Fruit fly (Drosophila melanogaster) whole organism, embryonic: Measurements from ENCODE around the gene Sgsf.
A peak's percentile ranks its signal among the peaks of the same experiment; 100 is the strongest.

Experiments used
- Blimp-1 ChIP-seq: fragments of 200-800 bp; sonication (Bioruptor generic); optimal IDR thresholded peaks from 3 replicates; lab custom pipeline; 2018; ENCODE audit warnings: missing biosample characterization, missing genetic modification characterization, mild to moderate bottlenecking, moderate library complexity, missing genetic modification reagents
- CG11695 ChIP-seq: fragments of 200-800 bp; sonication (Bioruptor generic); IDR thresholded peaks from 3 replicates; pipeline ENCODE4 v1.3.6; 2022; ENCODE audit warnings: missing biosample characterization, missing genetic modification characterization
- CG12071 ChIP-seq: fragments of 200-800 bp; sonication (Bioruptor generic); optimal IDR thresholded peaks from 3 replicates; lab custom pipeline; 2018; ENCODE audit warnings: missing biosample characterization, mild to moderate bottlenecking, missing genetic modification characterization
- CG1233 ChIP-seq: fragments of 200-800 bp; sonication (Bioruptor generic); optimal IDR thresholded peaks from 4 replicates; lab custom pipeline; 2018; ENCODE audit warnings: missing biosample characterization, mild to moderate bottlenecking, missing genetic modification characterization
- CG13287 ChIP-seq: fragments of 200-800 bp; sonication (Bioruptor generic); IDR thresholded peaks from 2 replicates; pipeline ENCODE4 v1.3.6; 2022; ENCODE audit warnings: missing biosample characterization, missing genetic modification characterization; ENCODE audit not compliant: partially characterized antibody
- CG13894 ChIP-seq: fragments of 200-800 bp; sonication (Bioruptor generic); optimal IDR thresholded peaks from 3 replicates; lab custom pipeline; 2018; ENCODE audit warnings: missing biosample characterization, mild to moderate bottlenecking, missing genetic modification characterization, moderate library complexity
- CG15269 ChIP-seq: fragments of 200-800 bp; sonication (Bioruptor generic); optimal IDR thresholded peaks from 2 replicates; lab custom pipeline; 2018; ENCODE audit warnings: missing biosample characterization, mild to moderate bottlenecking, missing genetic modification characterization, moderate library complexity
- CG15479 ChIP-seq: fragments of 200-800 bp; sonication (Bioruptor generic); optimal IDR thresholded peaks from 3 replicates; lab custom pipeline; 2019; ENCODE audit warnings: missing biosample characterization, mild to moderate bottlenecking, missing genetic modification characterization, moderate library complexity
- CG16863 ChIP-seq: fragments of 200-800 bp; sonication (Bioruptor generic); optimal IDR thresholded peaks from 3 replicates; lab custom pipeline; 2016; ENCODE audit warnings: missing biosample characterization, missing genetic modification characterization
- CG17186 ChIP-seq: fragments of 200-800 bp; sonication (Bioruptor generic); optimal IDR thresholded peaks from 3 replicates; lab custom pipeline; 2017; ENCODE audit warnings: missing biosample characterization, missing genetic modification reagents, missing genetic modification characterization
- CG17802 ChIP-seq: fragments of 200-800 bp; sonication (Bioruptor generic); optimal IDR thresholded peaks from 2 replicates; lab custom pipeline; 2018; ENCODE audit warnings: missing biosample characterization, mild to moderate bottlenecking, missing genetic modification characterization, moderate library complexity
- CG18262 ChIP-seq: fragments of 200-800 bp; optimal IDR thresholded peaks from 3 replicates; lab custom pipeline; 2019; ENCODE audit warnings: missing biosample characterization, mild to moderate bottlenecking, missing genetic modification characterization, moderate library complexity
- CG1832 ChIP-seq: fragments of 200-800 bp; sonication (Bioruptor generic); optimal IDR thresholded peaks from 2 replicates; lab custom pipeline; 2017; ENCODE audit warnings: missing biosample characterization, mild to moderate bottlenecking, missing genetic modification characterization, inconsistent platforms
- CG18476 ChIP-seq: fragments of 200-800 bp; sonication (Bioruptor generic); optimal IDR thresholded peaks from 2 replicates; lab custom pipeline; 2016; ENCODE audit warnings: missing biosample characterization, mild to moderate bottlenecking, missing genetic modification characterization
- CG2712 ChIP-seq: fragments of 200-800 bp; optimal IDR thresholded peaks from 3 replicates; lab custom pipeline; 2019; ENCODE audit warnings: missing biosample characterization, mild to moderate bottlenecking, missing genetic modification characterization, moderate library complexity
- CG3065 ChIP-seq: fragments of 200-800 bp; sonication (Bioruptor generic); optimal IDR thresholded peaks from 2 replicates; lab custom pipeline; 2016; ENCODE audit warnings: missing biosample characterization, missing genetic modification characterization
- CG31441 ChIP-seq: fragments of 200-800 bp; sonication (Bioruptor generic); IDR thresholded peaks from 2 replicates; pipeline ENCODE4 v1.3.6; 2022; ENCODE audit warnings: missing biosample characterization, missing genetic modification characterization
- CG34422 ChIP-seq: fragments of 200-800 bp; sonication (Bioruptor generic); IDR thresholded peaks from 3 replicates; pipeline ENCODE4 v1.3.6; 2022; ENCODE audit warnings: missing biosample characterization, missing genetic modification characterization
- CG4424 ChIP-seq: fragments of 200-800 bp; sonication (Bioruptor generic); optimal IDR thresholded peaks from 3 replicates; lab custom pipeline; 2016; ENCODE audit warnings: missing biosample characterization, missing genetic modification characterization
- CG4617 ChIP-seq: fragments of 200-800 bp; sonication (Bioruptor generic); optimal IDR thresholded peaks from 3 replicates; lab custom pipeline; 2016; ENCODE audit warnings: missing biosample characterization, missing genetic modification characterization, borderline replicate concordance
- CG4707 ChIP-seq: fragments of 200-800 bp; sonication (Bioruptor generic); optimal IDR thresholded peaks from 2 replicates; lab custom pipeline; 2018; ENCODE audit warnings: missing biosample characterization, mild to moderate bottlenecking, missing genetic modification characterization, moderate library complexity
- CG5245 ChIP-seq: fragments of 200-800 bp; sonication (Bioruptor generic); optimal IDR thresholded peaks from 3 replicates; lab custom pipeline; 2016; ENCODE audit warnings: missing biosample characterization, missing genetic modification characterization
- CG7786 ChIP-seq: fragments of 200-800 bp; sonication (Bioruptor generic); optimal IDR thresholded peaks from 2 replicates; lab custom pipeline; 2016; ENCODE audit warnings: missing biosample characterization, missing genetic modification characterization
- CG8765 ChIP-seq: fragments of 200-800 bp; sonication (Bioruptor generic); IDR thresholded peaks from 2 replicates; pipeline ENCODE4 v1.3.6; 2022; ENCODE audit warnings: missing biosample characterization, missing genetic modification characterization
- CHES-1-like ChIP-seq: fragments of 200-800 bp; sonication (Bioruptor generic); optimal IDR thresholded peaks from 2 replicates; lab custom pipeline; 2016; ENCODE audit warnings: missing biosample characterization, missing genetic modification characterization
- CoRest ChIP-seq: fragments of 200-800 bp; sonication (Bioruptor generic); optimal IDR thresholded peaks from 3 replicates; lab custom pipeline; 2018; ENCODE audit warnings: missing biosample characterization, mild to moderate bottlenecking, missing genetic modification characterization, moderate library complexity
- D19B ChIP-seq: fragments of 200-800 bp; sonication (Bioruptor generic); optimal IDR thresholded peaks from 2 replicates; lab custom pipeline; 2017; ENCODE audit warnings: missing biosample characterization, mild to moderate bottlenecking, missing genetic modification characterization
- Doc2 ChIP-seq: fragments of 200-800 bp; sonication (Bioruptor generic); IDR thresholded peaks from 2 replicates; pipeline ENCODE4 v1.3.6; 2022; ENCODE audit warnings: missing biosample characterization, missing genetic modification characterization
- E2f1 ChIP-seq: fragments of 200-800 bp; sonication (Bioruptor generic); IDR thresholded peaks from 2 replicates; pipeline ENCODE4 v1.3.6; 2022; ENCODE audit warnings: missing biosample characterization, missing genetic modification characterization
- HHEX ChIP-seq: fragments of 200-800 bp; sonication (Bioruptor generic); optimal IDR thresholded peaks from 3 replicates; lab custom pipeline; 2017; ENCODE audit warnings: missing biosample characterization, mild to moderate bottlenecking, missing genetic modification characterization, missing genetic modification reagents
- Hey ChIP-seq: fragments of 200-800 bp; sonication (Bioruptor generic); optimal IDR thresholded peaks from 3 replicates; lab custom pipeline; 2018; ENCODE audit warnings: missing biosample characterization, mild to moderate bottlenecking, missing genetic modification characterization
- Mad ChIP-seq: fragments of 200-800 bp; sonication (Bioruptor generic); optimal IDR thresholded peaks from 2 replicates; lab custom pipeline; 2016; ENCODE audit warnings: missing biosample characterization, missing genetic modification characterization
- NFAT ChIP-seq: fragments of 200-800 bp; sonication (Bioruptor generic); IDR thresholded peaks from 2 replicates; pipeline ENCODE4 v1.3.6; 2022; ENCODE audit warnings: missing biosample characterization, missing genetic modification characterization
- Nf-YC ChIP-seq: fragments of 200-800 bp; optimal IDR thresholded peaks from 3 replicates; lab custom pipeline; 2019; ENCODE audit warnings: missing biosample characterization, mild to moderate bottlenecking, missing genetic modification characterization, moderate library complexity
- Six4 ChIP-seq: fragments of 200-800 bp; sonication (Bioruptor generic); optimal IDR thresholded peaks from 2 replicates; lab custom pipeline; 2016; ENCODE audit warnings: missing biosample characterization, missing genetic modification characterization
- chm ChIP-seq: fragments of 200-800 bp; sonication (Bioruptor generic); IDR thresholded peaks from 2 replicates; pipeline ENCODE4 v1.3.6; 2022; ENCODE audit warnings: missing biosample characterization, missing genetic modification characterization
- dysf ChIP-seq: fragments of 200-800 bp; sonication (Bioruptor generic); IDR thresholded peaks from 3 replicates; pipeline ENCODE4 v1.3.6; 2022; ENCODE audit warnings: missing biosample characterization, missing genetic modification characterization
- fd102C ChIP-seq: fragments of 200-800 bp; sonication (Bioruptor generic); optimal IDR thresholded peaks from 2 replicates; lab custom pipeline; 2018; ENCODE audit warnings: missing biosample characterization, mild to moderate bottlenecking, missing genetic modification characterization, moderate library complexity
- gcm ChIP-seq: fragments of 200-800 bp; sonication (Bioruptor generic); optimal IDR thresholded peaks from 2 replicates; lab custom pipeline; 2019; ENCODE audit warnings: missing biosample characterization, mild to moderate bottlenecking, missing genetic modification characterization, moderate library complexity
- gsb-n ChIP-seq: fragments of 200-800 bp; sonication (Bioruptor generic); optimal IDR thresholded peaks from 3 replicates; lab custom pipeline; 2018; ENCODE audit warnings: missing biosample characterization, mild to moderate bottlenecking, missing genetic modification characterization
- jigr1 ChIP-seq: fragments of 200-800 bp; sonication (Bioruptor generic); IDR thresholded peaks from 3 replicates; pipeline ENCODE4 v1.3.6; 2022; ENCODE audit warnings: missing biosample characterization, missing genetic modification characterization
- kay ChIP-seq: fragments of 200-800 bp; sonication (Bioruptor generic); optimal IDR thresholded peaks from 2 replicates; lab custom pipeline; 2016; ENCODE audit warnings: missing biosample characterization, missing genetic modification characterization
- luna ChIP-seq: fragments of 200-800 bp; sonication (Bioruptor generic); optimal IDR thresholded peaks from 2 replicates; lab custom pipeline; 2016; ENCODE audit warnings: missing biosample characterization, missing genetic modification characterization
- sens ChIP-seq: fragments of 200-800 bp; sonication (Bioruptor generic); peaks from one replicate; lab custom pipeline; 2016; ENCODE audit warnings: missing biosample characterization, missing genetic modification characterization
- sim ChIP-seq: fragments of 200-800 bp; sonication (Bioruptor generic); IDR thresholded peaks from 2 replicates; pipeline ENCODE4 v1.3.6; 2022; ENCODE audit warnings: missing biosample characterization, missing genetic modification characterization
- sna ChIP-seq: fragments of 200-800 bp; sonication (Bioruptor generic); IDR thresholded peaks from 2 replicates; pipeline ENCODE4 v1.3.6; 2022; ENCODE audit warnings: missing biosample characterization, missing genetic modification characterization; ENCODE audit not compliant: partially characterized antibody
- sqz ChIP-seq: fragments of 200-800 bp; sonication (Bioruptor generic); optimal IDR thresholded peaks from 3 replicates; lab custom pipeline; 2018; ENCODE audit warnings: missing biosample characterization, mild to moderate bottlenecking, missing genetic modification characterization
- tio ChIP-seq: fragments of 200-800 bp; sonication (Bioruptor generic); optimal IDR thresholded peaks from 2 replicates; lab custom pipeline; 2017; ENCODE audit warnings: missing biosample characterization, missing genetic modification characterization, inconsistent platforms
- tx ChIP-seq: fragments of 200-800 bp; sonication (Bioruptor generic); optimal IDR thresholded peaks from 2 replicates; lab custom pipeline; 2016; ENCODE audit warnings: missing biosample characterization, missing genetic modification characterization
- zf30C ChIP-seq: fragments of 200-800 bp; sonication (Bioruptor generic); optimal IDR thresholded peaks from 3 replicates; lab custom pipeline; 2018; ENCODE audit warnings: missing biosample characterization, mild to moderate bottlenecking, missing genetic modification characterization

Sgsf gene

dm6 chr3R:12369135-12369792 is 27.8 kb downstream of the Sgsf start, which contains the start of gene GstD1 (continued):
- TF ChIP-seq CG1832 (GFP tag; lab: Kevin White, UChicago) (no peak), Blimp-1 (GFP tag; lab: Kevin White, UChicago) (peak; percentile 23), CG18262 (tag; lab: Kevin White, UChicago) (peak; percentile 21), sna (GFP tag; lab: Robert Waterston, UW) (0 out of 2 replicates have a peak, but pooled peaks have one; percentile 38), CG13894 (peak; percentile 70), D19B (GFP tag; lab: Kevin White, UChicago) (peak; percentile 33), CG15479 (no peak), sqz (GFP tag; lab: Kevin White, UChicago) (peak; percentile 74), tio (peak; percentile 0), tx (GFP tag; lab: Kevin White, UChicago) (no peak), CG7786 (GFP tag; lab: Kevin White, UChicago) (peak; percentile 26), Nf-YC (no peak), CG13287 (GFP tag; lab: Robert Waterston, UW) (peak; percentile 39; the same call in 1 of the 2 replicates), CG18476 (GFP tag; lab: Kevin White, UChicago) (peak; percentile 7), NFAT (GFP tag; lab: Robert Waterston, UW) (peak; percentile 79), CG31441 (GFP tag; lab: Robert Waterston, UW) (no peak), CG11695 (GFP tag; lab: Robert Waterston, UW) (0 out of 3 replicates have a peak, but pooled peaks have one; percentile 10), CG2712 (tag; lab: Kevin White, UChicago) (peak; percentile 21), kay (GFP tag; lab: Kevin White, UChicago) (peak; percentile 66), jigr1 (no peak), CoRest (peak; percentile 26), CG3065 (GFP tag; lab: Kevin White, UChicago) (peak; percentile 86), CG12071 (no peak), sim (no peak), Doc2 (no peak), dysf (GFP tag; lab: Robert Waterston, UW) (peak; percentile 59), CG17802 (tag; lab: Kevin White, UChicago) (no peak), CG4424 (GFP tag; lab: Kevin White, UChicago) (peak; percentile 8), CG4617 (GFP tag; lab: Kevin White, UChicago) (no peak), CG15269 (peak; percentile 9), Hey (tag; lab: Kevin White, UChicago) (peak; percentile 18), CHES-1-like (GFP tag; lab: Kevin White, UChicago) (peak; percentile 49), Six4 (GFP tag; lab: Kevin White, UChicago) (peak; percentile 33), CG5245 (GFP tag; lab: Kevin White, UChicago) (no peak), HHEX (GFP tag; lab: Kevin White, UChicago) (peak; percentile 47), E2f1 (GFP tag; lab: Robert Waterston, UW) (peak; percentile 51), CG16863 (GFP tag; lab: Kevin White, UChicago) (no peak), gcm (GFP tag; lab: Kevin White, UChicago) (peak; percentile 33), fd102C (GFP tag; lab: Kevin White, UChicago) (no peak), CG17186 (GFP tag; lab: Kevin White, UChicago) (no peak), CG4707 (GFP tag; lab: Kevin White, UChicago) (no peak), Mad (GFP tag; lab: Kevin White, UChicago) (no peak), sens (GFP tag; lab: Kevin White, UChicago) (peak; percentile 71), CG34422 (GFP tag; lab: Robert Waterston, UW) (peak; percentile 81; the same call in 1 of the 3 replicates), CG8765 (GFP tag; lab: Robert Waterston, UW) (peak; percentile 87; the same call in 1 of the 2 replicates), zf30C (GFP tag; lab: Kevin White, UChicago) (no peak), gsb-n (tag; lab: Kevin White, UChicago) (no peak), luna (GFP tag; lab: Kevin White, UChicago) (peak; percentile 26), CG1233 (peak; percentile 4), chm (GFP tag; lab: Robert Waterston, UW) (peak; percentile 75)
